Fruit fly (Drosophila melanogaster) whole organism, pupa: ENCODE data around the gene Gbeta13F.
A peak's percentile ranks its signal among the peaks of the same experiment; 100 is the strongest.

Experiments
- CG10348 ChIP-seq: fragments of 200-800 bp; sonication (Bioruptor generic); IDR thresholded peaks from 2 replicates; pipeline ENCODE4 v1.3.6; 2022; ENCODE audit warnings: missing biosample characterization, missing genetic modification characterization
- CG12605 ChIP-seq: fragments of 200-800 bp; sonication (Bioruptor generic); IDR thresholded peaks from 2 replicates; pipeline ENCODE4 v1.3.6; 2022; ENCODE audit warnings: missing biosample characterization, missing genetic modification characterization
- CG13204 ChIP-seq: fragments of 200-800 bp; sonication (Bioruptor generic); optimal IDR thresholded peaks from 2 replicates; lab custom pipeline; 2018; ENCODE audit warnings: missing biosample characterization, mild to moderate bottlenecking, missing genetic modification characterization, moderate library complexity
- CG14655 ChIP-seq: fragments of 200-800 bp; sonication (Bioruptor generic); optimal IDR thresholded peaks from 3 replicates; lab custom pipeline; 2017; ENCODE audit warnings: mild to moderate bottlenecking, missing biosample characterization, missing genetic modification reagents, missing genetic modification characterization
- CG15710 ChIP-seq: fragments of 200-800 bp; sonication (Bioruptor generic); optimal IDR thresholded peaks from 2 replicates; lab custom pipeline; 2018; ENCODE audit warnings: missing biosample characterization, mild to moderate bottlenecking, missing genetic modification characterization, moderate library complexity
- CG17806 ChIP-seq: fragments of 200-800 bp; sonication (Bioruptor generic); optimal IDR thresholded peaks from 2 replicates; lab custom pipeline; 2018; ENCODE audit warnings: missing biosample characterization, mild to moderate bottlenecking, missing genetic modification characterization, moderate library complexity
- CG32121 ChIP-seq: fragments of 200-800 bp; sonication (Bioruptor generic); IDR thresholded peaks from 2 replicates; pipeline ENCODE4 v1.3.6; 2022; ENCODE audit warnings: missing biosample characterization, missing genetic modification characterization
- CG34367 ChIP-seq: fragments of 200-800 bp; sonication (Bioruptor generic); optimal IDR thresholded peaks from 2 replicates; lab custom pipeline; 2018; ENCODE audit warnings: missing biosample characterization, mild to moderate bottlenecking, missing genetic modification characterization
- CG4496 ChIP-seq: fragments of 200-800 bp; sonication (Bioruptor generic); IDR thresholded peaks from 3 replicates; pipeline ENCODE4 v1.3.6; 2022; ENCODE audit warnings: missing biosample characterization, missing genetic modification characterization
- CG8159 ChIP-seq: fragments of 200-800 bp; sonication (Bioruptor generic); optimal IDR thresholded peaks from 3 replicates; lab custom pipeline; 2018; ENCODE audit warnings: missing biosample characterization, mild to moderate bottlenecking, missing genetic modification characterization, moderate library complexity
- CG8301 ChIP-seq: fragments of 200-800 bp; sonication (Bioruptor generic); optimal IDR thresholded peaks from 2 replicates; lab custom pipeline; 2018; ENCODE audit warnings: missing biosample characterization, mild to moderate bottlenecking, missing genetic modification characterization
- CG9948 ChIP-seq: fragments of 200-800 bp; sonication (Bioruptor generic); optimal IDR thresholded peaks from 2 replicates; lab custom pipeline; 2018; ENCODE audit warnings: missing biosample characterization, mild to moderate bottlenecking, missing genetic modification characterization, moderate library complexity
- D1 ChIP-seq: fragments of 200-800 bp; sonication (Bioruptor generic); optimal IDR thresholded peaks from 2 replicates; lab custom pipeline; 2018; ENCODE audit warnings: missing biosample characterization, mild to moderate bottlenecking, missing genetic modification characterization, moderate library complexity
- EcR ChIP-seq: fragments of 200-800 bp; sonication (Bioruptor generic); optimal IDR thresholded peaks from 3 replicates; lab custom pipeline; 2019; ENCODE audit warnings: missing biosample characterization, missing genetic modification characterization, mild to moderate bottlenecking, moderate library complexity, missing genetic modification reagents
- Ets98B ChIP-seq: fragments of 200-800 bp; sonication (Bioruptor generic); IDR thresholded peaks from 2 replicates; pipeline ENCODE4 v1.3.6; 2022; ENCODE audit warnings: missing biosample characterization, missing genetic modification characterization
- Pif1A ChIP-seq: fragments of 200-800 bp; sonication (Bioruptor generic); optimal IDR thresholded peaks from 3 replicates; lab custom pipeline; 2016; ENCODE audit warnings: missing biosample characterization, missing genetic modification characterization
- Pif1B ChIP-seq: fragments of 200-800 bp; sonication (Bioruptor generic); optimal IDR thresholded peaks from 3 replicates; lab custom pipeline; 2016; ENCODE audit warnings: missing biosample characterization, missing genetic modification characterization
- Snoo ChIP-seq: fragments of 200-800 bp; sonication (Bioruptor generic); optimal IDR thresholded peaks from 3 replicates; lab custom pipeline; 2017; ENCODE audit warnings: missing biosample characterization, mild to moderate bottlenecking, missing genetic modification characterization, inconsistent platforms
- fd96Ca ChIP-seq: fragments of 200-800 bp; sonication (Bioruptor generic); IDR thresholded peaks from 3 replicates; pipeline ENCODE4 v1.3.6; 2022; ENCODE audit warnings: missing biosample characterization, missing genetic modification characterization
- gl ChIP-seq: fragments of 200-800 bp; sonication (Bioruptor generic); optimal IDR thresholded peaks from 2 replicates; lab custom pipeline; 2018; ENCODE audit warnings: missing biosample characterization, mild to moderate bottlenecking, missing genetic modification characterization
- rn ChIP-seq: fragments of 200-800 bp; sonication (Bioruptor generic); IDR thresholded peaks from 2 replicates; pipeline ENCODE4 v1.3.6; 2022; ENCODE audit warnings: missing biosample characterization, missing genetic modification characterization

The Gbeta13F gene

dm6 chrX:15866799-15867412, 7.0 kb downstream of the Gbeta13F start:
- no peak for TF ChIP-seq Snoo (tag; lab: Kevin White, UChicago)
- TF ChIP-seq D1 = no peak
- no peak for TF ChIP-seq CG8159 (tag; lab: Kevin White, UChicago)
- TF ChIP-seq CG15710 (tag; lab: Kevin White, UChicago) = no peak
- no peak for TF ChIP-seq fd96Ca (GFP tag; lab: Robert Waterston, UW)
- TF ChIP-seq Pif1B (GFP tag; lab: Kevin White, UChicago) = no peak
- no peak for TF ChIP-seq CG17806 (tag; lab: Kevin White, UChicago)
- no peak for TF ChIP-seq CG34367
- TF ChIP-seq gl = no peak
- TF ChIP-seq CG10348 (GFP tag; lab: Robert Waterston, UW) = no peak
- TF ChIP-seq CG4496 = no peak
- TF ChIP-seq CG8301 (tag; lab: Kevin White, UChicago) = no peak
- TF ChIP-seq CG9948 (tag; lab: Kevin White, UChicago) = no peak

dm6 chrX:15867863-15868262, 7.9 kb downstream of the Gbeta13F start, which contains the start of gene Gapdh2:
Gene Gapdh2 (plus strand): TSS chrX:15868145.
- TF ChIP-seq CG12605 (GFP tag; lab: Robert Waterston, UW) = peak; percentile 100
- TF ChIP-seq Pif1B (GFP tag; lab: Kevin White, UChicago) = peak; percentile 100
- no peak for TF ChIP-seq fd96Ca (GFP tag; lab: Robert Waterston, UW)
- TF ChIP-seq EcR (GFP tag; lab: Kevin White, UChicago) = peak; percentile 85
- peak; percentile 99 for TF ChIP-seq CG34367
- peak; percentile 100 for TF ChIP-seq Ets98B
- peak; percentile 99 for TF ChIP-seq CG9948 (tag; lab: Kevin White, UChicago)
- peak; percentile 98 for TF ChIP-seq CG13204 (GFP tag; lab: Kevin White, UChicago)
- peak; percentile 99 for TF ChIP-seq Pif1A (GFP tag; lab: Kevin White, UChicago)
- TF ChIP-seq gl = peak; percentile 98
- peak; percentile 99 for TF ChIP-seq CG14655 (GFP tag; lab: Kevin White, UChicago)
- TF ChIP-seq CG8159 (tag; lab: Kevin White, UChicago) = peak; percentile 100
- TF ChIP-seq CG4496 = peak; percentile 100
- peak; percentile 100 for TF ChIP-seq CG17806 (tag; lab: Kevin White, UChicago)
- TF ChIP-seq CG8301 (tag; lab: Kevin White, UChicago) = peak; percentile 99
- TF ChIP-seq D1 = peak; percentile 100
- TF ChIP-seq CG32121 (GFP tag; lab: Robert Waterston, UW) = peak; percentile 100
- peak; percentile 100 for TF ChIP-seq CG15710 (tag; lab: Kevin White, UChicago)
- peak; percentile 99 for TF ChIP-seq Snoo (tag; lab: Kevin White, UChicago)
- TF ChIP-seq CG10348 (GFP tag; lab: Robert Waterston, UW) = no peak; the same call in 1 of the 2 replicates
- peak; percentile 97 for TF ChIP-seq rn (GFP tag; lab: Robert Waterston, UW)

dm6 chrX:15868781-15869180, 8.9 kb downstream of the Gbeta13F start:
- TF ChIP-seq CG13204 (GFP tag; lab: Kevin White, UChicago) = no peak
- TF ChIP-seq D1 = no peak
- TF ChIP-seq Pif1B (GFP tag; lab: Kevin White, UChicago) = no peak
- TF ChIP-seq CG17806 (tag; lab: Kevin White, UChicago) = no peak
- no peak for TF ChIP-seq CG8159 (tag; lab: Kevin White, UChicago)
- no peak for TF ChIP-seq CG14655 (GFP tag; lab: Kevin White, UChicago)
- TF ChIP-seq CG12605 (GFP tag; lab: Robert Waterston, UW) = no peak
- no peak for TF ChIP-seq fd96Ca (GFP tag; lab: Robert Waterston, UW)
- no peak for TF ChIP-seq CG8301 (tag; lab: Kevin White, UChicago)
- no peak for TF ChIP-seq Snoo (tag; lab: Kevin White, UChicago)
- TF ChIP-seq CG9948 (tag; lab: Kevin White, UChicago) = no peak
- no peak for TF ChIP-seq CG34367
- no peak for TF ChIP-seq rn (GFP tag; lab: Robert Waterston, UW)
- no peak for TF ChIP-seq CG10348 (GFP tag; lab: Robert Waterston, UW)

- no peak for TF ChIP-seq CG14655 (GFP tag; lab: Kevin White, UChicago)
- no peak for TF ChIP-seq EcR (GFP tag; lab: Kevin White, UChicago)
- TF ChIP-seq Ets98B = no peak
- no peak for TF ChIP-seq CG10348 (GFP tag; lab: Robert Waterston, UW)
- no peak for TF ChIP-seq CG15710 (tag; lab: Kevin White, UChicago)
- TF ChIP-seq CG32121 (GFP tag; lab: Robert Waterston, UW) = no peak
- no peak for TF ChIP-seq CG4496
- no peak for TF ChIP-seq gl
- TF ChIP-seq, all 21 proteins: peak for 0
These were observed 9.9 kb downstream of the Gbeta13F start, which contains the start of gene CG16952 for dm6 chrX:15869843-15870242. Gene CG16952 (plus strand): TSS chrX:15870183.

- TF ChIP-seq CG8159 (tag; lab: Kevin White, UChicago) (no peak), CG15710 (tag; lab: Kevin White, UChicago) (no peak), EcR (GFP tag; lab: Kevin White, UChicago) (no peak), CG34367 (no peak), CG12605 (GFP tag; lab: Robert Waterston, UW) (no peak), Ets98B (no peak; the same call in 1 of the 2 replicates), CG13204 (GFP tag; lab: Kevin White, UChicago) (no peak), gl (no peak), rn (GFP tag; lab: Robert Waterston, UW) (no peak)
- TF ChIP-seq, all 21 proteins: peak for 0
These were observed 11.2 kb downstream of the Gbeta13F start for dm6 chrX:15870777-15871757.
